Fruit fly (Drosophila melanogaster) whole organism, embryonic: Measurements from ENCODE around the gene Mocs2A.

ENCODE experiments used
- CG8388 ChIP-seq: fragments of 200-800 bp; sonication (Bioruptor generic); optimal IDR thresholded peaks from 2 replicates; lab custom pipeline; 2019; ENCODE audit warnings: missing biosample characterization, mild to moderate bottlenecking, missing genetic modification characterization, moderate library complexity
- CG8478 ChIP-seq: fragments of >200 bp; optimal IDR thresholded peaks from 2 replicates; lab custom pipeline; 2018
- CG9609 ChIP-seq: fragments of 200-800 bp; sonication (Bioruptor generic); optimal IDR thresholded peaks from 3 replicates; lab custom pipeline; 2016; ENCODE audit warnings: missing biosample characterization, missing genetic modification characterization
- CG9932 ChIP-seq: fragments of 200-800 bp; sonication (Bioruptor generic); IDR thresholded peaks from 2 replicates; pipeline ENCODE4 v1.3.6; 2022; ENCODE audit warnings: missing biosample characterization, missing genetic modification characterization
- Ets65A ChIP-seq: fragments of 200-800 bp; sonication (Bioruptor generic); peaks from one replicate; lab custom pipeline; 2016; ENCODE audit warnings: missing biosample characterization, missing genetic modification characterization
- NFAT ChIP-seq: fragments of 200-800 bp; sonication (Bioruptor generic); IDR thresholded peaks from 2 replicates; pipeline ENCODE4 v1.3.6; 2022; ENCODE audit warnings: missing biosample characterization, missing genetic modification characterization
- Six4 ChIP-seq: fragments of 200-800 bp; sonication (Bioruptor generic); optimal IDR thresholded peaks from 2 replicates; lab custom pipeline; 2016; ENCODE audit warnings: missing biosample characterization, missing genetic modification characterization
- knrl ChIP-seq: fragments of 200-800 bp; sonication (Bioruptor generic); IDR thresholded peaks from 3 replicates; pipeline ENCODE4 v1.3.6; 2022; ENCODE audit warnings: missing biosample characterization, missing genetic modification characterization; ENCODE audit not compliant: partially characterized antibody
- schlank ChIP-seq: fragments of 200-800 bp; sonication (Bioruptor generic); optimal IDR thresholded peaks from 2 replicates; lab custom pipeline; 2018; ENCODE audit warnings: missing biosample characterization, mild to moderate bottlenecking, missing genetic modification characterization
- sug ChIP-seq: fragments of 200-800 bp; optimal IDR thresholded peaks from 2 replicates; lab custom pipeline; 2019; ENCODE audit warnings: missing biosample characterization, mild to moderate bottlenecking, missing genetic modification characterization, moderate library complexity
- vfl ChIP-seq: fragments of 200-800 bp; sonication (Bioruptor generic); optimal IDR thresholded peaks from 2 replicates; lab custom pipeline; 2016; ENCODE audit warnings: missing biosample characterization, missing genetic modification characterization

DNA sequence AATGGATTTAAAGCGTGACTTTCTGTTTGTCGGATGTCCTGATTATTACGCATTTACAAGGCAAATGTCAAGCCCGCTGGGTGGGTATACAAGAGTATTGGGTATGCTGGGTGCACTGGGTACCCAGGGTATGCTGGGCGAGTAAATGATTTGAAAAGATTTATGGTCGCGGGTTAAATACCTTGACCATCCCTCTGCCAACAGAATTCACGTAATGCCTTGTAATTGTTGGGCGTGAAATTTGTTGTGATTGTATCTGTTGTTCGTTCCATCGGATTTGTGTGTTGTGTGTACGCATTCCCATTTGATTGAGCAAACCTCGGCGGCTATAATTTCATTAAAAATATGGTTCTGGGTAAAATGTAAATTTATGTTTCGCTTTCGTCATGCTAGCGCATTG is 48.5 kb downstream of the Mocs2A start:
- TF ChIP-seq CG8478 (lab: Kevin White, UChicago) (no peak), CG9932 (GFP tag; lab: Robert Waterston, UW) (no peak), Ets65A (no peak), sug (tag; lab: Kevin White, UChicago) (no peak), knrl (GFP tag; lab: Robert Waterston, UW) (no peak), CG9609 (GFP tag; lab: Kevin White, UChicago) (no peak), vfl (GFP tag; lab: Kevin White, UChicago) (no peak), schlank (tag; lab: Kevin White, UChicago) (no peak), Six4 (GFP tag; lab: Kevin White, UChicago) (no peak), NFAT (no peak), CG8388 (no peak)
